Fruit fly (Drosophila melanogaster): ENCODE data around the gene escl.

The escl gene

DNA sequence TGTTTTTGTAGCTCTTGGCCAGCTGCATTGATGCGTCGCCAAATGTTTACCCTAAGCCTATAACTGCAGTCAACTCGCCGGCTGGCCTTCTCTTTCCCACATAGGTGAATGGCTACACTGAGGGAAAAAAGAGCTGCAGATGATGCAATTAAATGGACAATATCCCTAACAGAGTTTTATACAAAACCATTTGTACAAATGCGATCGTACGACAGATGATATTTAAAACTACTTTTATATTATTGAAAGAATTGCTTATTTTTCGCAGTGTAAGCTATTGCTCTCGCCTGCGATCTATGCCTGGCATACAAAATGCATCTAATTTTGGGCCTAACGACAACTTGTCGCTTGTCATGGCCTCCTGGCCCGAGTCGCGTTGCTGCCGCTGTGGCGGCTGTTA, 40.8 kb upstream of the escl start (continued):
- peak; percentile 36 for TF ChIP-seq CG30403 (GFP tag; optimal IDR thresholded peaks at IDR 0.05)
- peak; percentile 16 for TF ChIP-seq lilli (GFP tag; optimal IDR thresholded peaks at IDR 0.05)
- TF ChIP-seq Sox102F (GFP tag; optimal IDR thresholded peaks at IDR 0.05): peak; percentile 67
- TF ChIP-seq dmrt99B (tag; optimal IDR thresholded peaks at IDR 0.05): peak; percentile 56
- peak; percentile 47; the same call in 1 of the 2 replicates for TF ChIP-seq CG32767 (GFP tag; IDR thresholded peaks at IDR 0.05)
- TF ChIP-seq CG18262 (tag; optimal IDR thresholded peaks at IDR 0.05): peak; percentile 32
- TF ChIP-seq CG2712 (tag; optimal IDR thresholded peaks at IDR 0.05): peak; percentile 57
- peak; percentile 41; the same call in 1 of the 2 replicates for TF ChIP-seq CG31441 (GFP tag; IDR thresholded peaks at IDR 0.05)
- TF ChIP-seq Chrac-16 (GFP tag; optimal IDR thresholded peaks at IDR 0.05): peak; percentile 47
- TF ChIP-seq CG4404 (GFP tag; IDR thresholded peaks at IDR 0.05): peak; percentile 42; the same call in 1 of the 2 replicates
- TF ChIP-seq Elba2 (GFP tag; optimal IDR thresholded peaks at IDR 0.05): peak; percentile 37
- peak; percentile 14 for TF ChIP-seq CG10209 (GFP tag; optimal IDR thresholded peaks at IDR 0.05)
- TF ChIP-seq esg (GFP tag; conservative IDR thresholded peaks at IDR 0.05): peak; percentile 39
- no peak for TF ChIP-seq Dfd (GFP tag; optimal IDR thresholded peaks at IDR 0.05)
- TF ChIP-seq kay (GFP tag; optimal IDR thresholded peaks at IDR 0.05): no peak
- TF ChIP-seq ken (GFP tag; IDR thresholded peaks at IDR 0.05): peak; percentile 69; the same call in 2 of the 3 replicates
- no peak for TF ChIP-seq CG6272 (GFP tag; IDR thresholded peaks at IDR 0.05)
- peak; percentile 44 for TF ChIP-seq fd96Cb (tag; optimal IDR thresholded peaks at IDR 0.05)
- TF ChIP-seq prd (optimal IDR thresholded peaks at IDR 0.05): no peak
- TF ChIP-seq prd (GFP tag; IDR thresholded peaks at IDR 0.05): peak; percentile 77
- peak; percentile 56 for TF ChIP-seq unpg (GFP tag; optimal IDR thresholded peaks at IDR 0.05)
- TF ChIP-seq CG4730 (GFP tag; IDR thresholded peaks at IDR 0.05): no peak
- peak; percentile 0 for TF ChIP-seq CG16815 (GFP tag; optimal IDR thresholded peaks at IDR 0.05)
- peak; percentile 39 for TF ChIP-seq tin (GFP tag; optimal IDR thresholded peaks at IDR 0.05)
- peak; percentile 39 for TF ChIP-seq CG8388 (GFP tag; optimal IDR thresholded peaks at IDR 0.05)
- TF ChIP-seq CG18476 (GFP tag; optimal IDR thresholded peaks at IDR 0.05): peak; percentile 10
- peak; percentile 22 for TF ChIP-seq CG2678 (tag; optimal IDR thresholded peaks at IDR 0.05)
- TF ChIP-seq inv (GFP tag; IDR thresholded peaks at IDR 0.05; ENCODE audit: partially characterized antibody): no peak
- TF ChIP-seq ewg (GFP tag; optimal IDR thresholded peaks at IDR 0.05): peak; percentile 6
- peak; percentile 22 for TF ChIP-seq CG13775 (GFP tag; optimal IDR thresholded peaks at IDR 0.05)
- peak; percentile 19 for TF ChIP-seq ind (GFP tag; optimal IDR thresholded peaks at IDR 0.05)
- TF ChIP-seq dysf (GFP tag; IDR thresholded peaks at IDR 0.05): peak; percentile 62
- no peak for TF ChIP-seq Bteb2 (GFP tag; optimal IDR thresholded peaks at IDR 0.05)
- TF ChIP-seq CG3847 (GFP tag; IDR thresholded peaks at IDR 0.05): no peak
- no peak for TF ChIP-seq Dad (GFP tag; optimal IDR thresholded peaks at IDR 0.05)
- peak; percentile 46 for TF ChIP-seq az2 (GFP tag; optimal IDR thresholded peaks at IDR 0.05)
- TF ChIP-seq CG7556 (GFP tag; optimal IDR thresholded peaks at IDR 0.05): no peak
- peak; percentile 39; the same call in 1 of the 3 replicates for TF ChIP-seq Mrtf (GFP tag; IDR thresholded peaks at IDR 0.05)
- 0 out of 3 replicates have a peak, but pooled peaks have one; percentile 44 for TF ChIP-seq CG3726 (GFP tag; IDR thresholded peaks at IDR 0.05)
- TF ChIP-seq slbo (GFP tag; IDR thresholded peaks at IDR 0.05): peak; percentile 45
- no peak for TF ChIP-seq Jarid2 (GFP tag; optimal IDR thresholded peaks at IDR 0.05)
- no peak for TF ChIP-seq CG11560 (tag; IDR thresholded peaks at IDR 0.05)
- TF ChIP-seq CG17385 (GFP tag; optimal IDR thresholded peaks at IDR 0.05): peak; percentile 27
- peak; percentile 79 for TF ChIP-seq zfh1 (GFP tag; IDR thresholded peaks at IDR 0.05)
- TF ChIP-seq chm (GFP tag; IDR thresholded peaks at IDR 0.05): 0 out of 2 replicates have a peak, but pooled peaks have one; percentile 36
- TF ChIP-seq CG9727 (GFP tag; optimal IDR thresholded peaks at IDR 0.05): peak; percentile 31
- peak; percentile 37 for TF ChIP-seq ATbp (GFP tag; optimal IDR thresholded peaks at IDR 0.05)
- TF ChIP-seq sob (GFP tag; IDR thresholded peaks at IDR 0.05): peak; percentile 60; the same call in 1 of the 2 replicates
- peak; percentile 34; the same call in 1 of the 2 replicates for TF ChIP-seq stc (GFP tag; IDR thresholded peaks at IDR 0.05)
- TF ChIP-seq sc (optimal IDR thresholded peaks at IDR 0.05): no peak
- TF ChIP-seq sc (GFP tag; optimal IDR thresholded peaks at IDR 0.05): peak; percentile 6
- TF ChIP-seq CG8765 (GFP tag; IDR thresholded peaks at IDR 0.05): peak; percentile 55; the same call in 1 of the 2 replicates

Measured in whole organism, embryonic.